Fruit fly (Drosophila melanogaster) whole organism: ENCODE measurements around the gene CG13295.

Experiments used
- CG8478 ChIP-seq: fragments of >200 bp; optimal IDR thresholded peaks from 2 replicates; lab custom pipeline; 2018; ENCODE audit warnings: inconsistent platforms
- Dll ChIP-seq: fragments of >200 bp; optimal IDR thresholded peaks from 2 replicates; lab custom pipeline; 2017
- EcR ChIP-seq, 2 experiments: fragments of >200 bp; optimal IDR thresholded peaks; 2 replicates each; lab custom pipeline; 2017; ENCODE audit warnings: missing biosample characterization in 2 of 2, missing genetic modification characterization in 2 of 2, missing genetic modification reagents in 2 of 2
- psq ChIP-seq: fragments of >200 bp; optimal IDR thresholded peaks from 2 replicates; lab custom pipeline; 2017
- usp ChIP-seq: fragments of >200 bp; optimal IDR thresholded peaks from 2 replicates; lab custom pipeline; 2017; ENCODE audit warnings: missing biosample characterization, missing genetic modification characterization, mixed read lengths

dm6 chr3L:6062860-6063607 lies 12.0 kb downstream of the CG13295 start, which contains the start of gene CG10472:
- TF ChIP-seq CG8478 (no peak), EcR (GFP tag; optimal IDR thresholded peaks at IDR 0.05; lab: Kevin White, UChicago) (no peak), psq (lab: Kevin White, UChicago) (no peak), usp (GFP tag; lab: Kevin White, UChicago) (no peak), Dll (lab: Kevin White, UChicago) (no peak)
